Worm (Caenorhabditis elegans): ENCODE data around the gene ceh-34.
"Not testable (repeated sequence)": the region's sequence is repeated elsewhere in the genome, so short reads cannot be mapped to it uniquely, and the experiment has no call there.

- TF ChIP-seq ceh-45 (GFP tag; IDR thresholded peaks at IDR 0.05); unc-55 (GFP tag; optimal IDR thresholded peaks at IDR 0.05); ceh-34 (tag; optimal IDR thresholded peaks at IDR 0.05); che-1 (tag; optimal IDR thresholded peaks at IDR 0.05); F13H6.1 (tag; optimal IDR thresholded peaks at IDR 0.05); pha-2 (tag; optimal IDR thresholded peaks at IDR 0.05); hlh-8 (tag; optimal IDR thresholded peaks at IDR 0.05); ref-2 (tag; optimal IDR thresholded peaks at IDR 0.05); ahr-1 (tag; optimal IDR thresholded peaks at IDR 0.05): not testable (repeated sequence)
- peak; percentile 49 for TF ChIP-seq tbx-2 (tag; optimal IDR thresholded peaks at IDR 0.05)
- peak; percentile 54 for TF ChIP-seq gmeb-2 (tag; optimal IDR thresholded peaks at IDR 0.05)
Measured at ce11 chrV:5284270-5284980, 35.0 kb downstream of the ceh-34 start.

Data from whole organism, late embryonic.